Worm (Caenorhabditis elegans): ENCODE results near the gene C15H9.5.

C15H9.5 gene

DNA sequence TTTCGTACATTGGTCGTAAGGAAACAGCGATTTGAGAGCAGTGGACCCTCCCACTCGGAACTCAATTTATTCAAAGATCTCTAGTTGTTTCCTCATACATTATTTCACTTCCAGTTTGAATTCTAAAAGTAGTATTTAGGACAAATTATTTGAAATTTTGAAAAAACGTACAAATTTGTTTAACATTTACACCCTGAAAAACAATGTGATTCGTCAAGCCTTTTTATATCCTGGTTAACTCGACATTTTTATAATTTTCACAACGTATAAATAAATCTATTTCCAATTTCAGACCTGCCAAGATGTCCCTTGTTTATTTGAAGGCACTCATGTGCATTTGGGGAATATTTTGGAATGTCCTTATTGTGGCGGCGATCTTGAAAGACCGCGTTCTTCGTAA is 22.4 kb downstream of the C15H9.5 start, which contains the start of gene C15H9.3:
Gene C15H9.3, plus strand, starts transcription at position 301 of the 400 bp plus-strand sequence.
- TF ChIP-seq nhr-23 (tag; optimal IDR thresholded peaks at IDR 0.05): no peak
- TF ChIP-seq ama-1 (optimal IDR thresholded peaks at IDR 0.05): no peak
- TF ChIP-seq ztf-1 (GFP tag; conservative IDR thresholded peaks at IDR 0.05): no peak
- no peak for TF ChIP-seq F13H6.1 (tag; optimal IDR thresholded peaks at IDR 0.05)
- no peak for TF ChIP-seq dmd-4 (tag; optimal IDR thresholded peaks at IDR 0.05)
- TF ChIP-seq gmeb-1 (tag; optimal IDR thresholded peaks at IDR 0.05): no peak
- TF ChIP-seq fos-1 (tag; optimal IDR thresholded peaks at IDR 0.05): no peak
- no peak for TF ChIP-seq zag-1 (tag; optimal IDR thresholded peaks at IDR 0.05)
- no peak for TF ChIP-seq unc-39 (tag; optimal IDR thresholded peaks at IDR 0.05)
- TF ChIP-seq sma-9 (GFP tag; optimal IDR thresholded peaks at IDR 0.05): no peak
- TF ChIP-seq sma-9 (tag; optimal IDR thresholded peaks at IDR 0.05): no peak
- no peak for TF ChIP-seq lin-39 (tag; optimal IDR thresholded peaks at IDR 0.05)
- TF ChIP-seq elt-3 (tag; optimal IDR thresholded peaks at IDR 0.05): no peak

DNA sequence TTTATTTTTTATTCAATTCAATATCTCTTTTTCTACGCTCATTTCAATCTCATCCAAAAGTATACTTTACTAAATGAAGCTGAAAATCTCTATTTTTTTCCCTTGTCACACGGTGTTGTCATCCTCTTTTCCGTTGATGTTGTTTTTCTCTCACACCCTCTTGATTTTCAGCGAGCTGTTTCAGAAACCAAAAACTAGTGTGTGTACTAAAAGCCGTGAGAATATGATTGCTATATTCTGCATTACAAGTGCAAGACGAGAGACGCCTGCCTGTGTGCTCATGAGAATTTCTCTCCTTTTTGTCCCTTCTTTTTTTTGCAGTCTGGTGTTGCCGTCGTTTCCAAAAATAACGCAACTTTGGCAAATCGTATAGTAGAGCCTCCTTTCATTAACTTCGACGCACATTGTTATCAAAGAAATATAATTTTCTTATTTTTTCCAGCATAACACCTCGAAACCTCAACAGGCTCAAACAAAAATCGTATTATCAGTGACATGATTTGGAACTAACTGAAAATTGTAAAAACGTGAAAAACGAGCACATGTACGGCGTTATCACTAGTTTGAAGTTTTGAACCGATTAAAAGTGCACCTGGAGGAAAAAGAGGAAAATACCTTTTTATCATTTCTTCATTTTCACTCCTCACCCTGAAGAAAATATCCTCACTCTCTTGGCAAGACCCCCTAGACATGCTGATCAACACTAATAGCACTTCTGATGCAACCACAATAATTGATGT is 25.2 kb downstream of the C15H9.5 start, which contains the start of gene C15H9.2:
Gene C15H9.2, plus strand, starts transcription at position 441 of the 740 bp plus-strand sequence.
- peak; percentile 50 for TF ChIP-seq unc-55 (GFP tag; optimal IDR thresholded peaks at IDR 0.05)
- no peak for TF ChIP-seq mdl-1 (tag; optimal IDR thresholded peaks at IDR 0.05)
- TF ChIP-seq fos-1 (tag; optimal IDR thresholded peaks at IDR 0.05): peak; percentile 64
- TF ChIP-seq sma-9 (GFP tag; optimal IDR thresholded peaks at IDR 0.05): peak; percentile 42
- TF ChIP-seq sma-9 (tag; optimal IDR thresholded peaks at IDR 0.05): no peak

DNA sequence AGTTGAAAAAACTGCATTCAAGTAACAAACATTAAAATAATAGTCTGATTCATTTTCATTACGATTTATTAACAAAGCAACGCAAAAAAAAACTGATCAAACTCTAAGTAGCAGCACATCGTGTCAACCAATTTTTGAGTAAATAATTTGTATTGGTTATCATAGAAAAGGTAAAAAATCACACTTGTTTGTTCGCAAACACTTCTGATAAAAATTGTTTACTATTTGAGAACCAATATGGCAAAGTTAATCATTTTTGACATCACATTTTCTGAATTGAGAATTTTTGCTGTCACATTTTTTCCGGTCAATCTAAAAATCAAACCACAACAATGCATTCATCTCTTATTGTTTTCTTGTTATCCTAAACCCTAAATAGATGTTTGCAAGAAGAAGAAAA is 28.2 kb downstream of the C15H9.5 start:
- TF ChIP-seq ama-1 (optimal IDR thresholded peaks at IDR 0.05) (no peak), unc-55 (GFP tag; optimal IDR thresholded peaks at IDR 0.05) (no peak), crh-2 (tag; optimal IDR thresholded peaks at IDR 0.05) (no peak), lin-13 (GFP tag; optimal IDR thresholded peaks at IDR 0.05) (no peak), nhr-77 (tag; optimal IDR thresholded peaks at IDR 0.05) (no peak), elt-1 (tag; optimal IDR thresholded peaks at IDR 0.05) (no peak), lin-11 (tag; optimal IDR thresholded peaks at IDR 0.05) (no peak), mdl-1 (tag; optimal IDR thresholded peaks at IDR 0.05) (no peak), ceh-82 (tag; optimal IDR thresholded peaks at IDR 0.05) (no peak), unc-39 (tag; optimal IDR thresholded peaks at IDR 0.05) (no peak), alr-1 (tag; optimal IDR thresholded peaks at IDR 0.05) (no peak), unc-62 (GFP tag; optimal IDR thresholded peaks at IDR 0.05) (no peak), mab-5 (tag; optimal IDR thresholded peaks at IDR 0.05) (no peak), fos-1 (tag; optimal IDR thresholded peaks at IDR 0.05) (no peak), Y55F3AM.14 (GFP tag; optimal IDR thresholded peaks at IDR 0.05) (no peak), lin-39 (tag; optimal IDR thresholded peaks at IDR 0.05) (no peak)

DNA sequence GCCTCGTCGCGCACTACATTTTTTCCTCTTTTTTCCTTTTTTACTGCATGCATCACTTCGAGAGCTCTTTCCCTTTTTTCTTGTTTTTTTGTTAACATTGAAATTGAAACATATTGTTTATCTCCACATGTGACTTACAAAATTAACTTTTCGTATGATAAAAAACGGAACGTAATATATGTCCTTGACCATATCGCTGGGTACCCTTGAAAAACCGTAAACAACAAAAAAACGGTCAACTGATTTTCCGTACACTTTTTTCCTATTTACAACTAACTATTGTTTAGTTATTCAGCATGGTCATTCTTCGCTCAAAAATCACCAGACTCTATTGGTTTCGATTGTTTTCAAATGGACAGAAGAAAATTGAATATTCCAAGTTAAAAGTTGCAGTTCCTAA is 28.9 kb downstream of the C15H9.5 start, which contains the start of gene nnt-1:
Gene nnt-1, plus strand, starts transcription at position 286 of the 400 bp plus-strand sequence.
- no peak for TF ChIP-seq egl-27 (tag; optimal IDR thresholded peaks at IDR 0.05)
- no peak for TF ChIP-seq nhr-237 (tag; optimal IDR thresholded peaks at IDR 0.05)
- TF ChIP-seq unc-62 (GFP tag; optimal IDR thresholded peaks at IDR 0.05): no peak
- no peak for TF ChIP-seq nhr-77 (tag; optimal IDR thresholded peaks at IDR 0.05)
- no peak for TF ChIP-seq nhr-10 (tag; optimal IDR thresholded peaks at IDR 0.05)
- no peak for TF ChIP-seq nhr-6 (tag; optimal IDR thresholded peaks at IDR 0.05)
- no peak for TF ChIP-seq nhr-12 (tag; optimal IDR thresholded peaks at IDR 0.05)
- TF ChIP-seq fos-1 (tag; optimal IDR thresholded peaks at IDR 0.05): no peak
- peak; percentile 7 for TF ChIP-seq nhr-129 (tag; optimal IDR thresholded peaks at IDR 0.05)
- peak; percentile 12 for TF ChIP-seq sma-9 (GFP tag; optimal IDR thresholded peaks at IDR 0.05)
- TF ChIP-seq sma-9 (tag; optimal IDR thresholded peaks at IDR 0.05): no peak
- peak; percentile 42 for TF ChIP-seq C34F6.9 (tag; optimal IDR thresholded peaks at IDR 0.05)
- no peak for TF ChIP-seq sem-4 (tag; optimal IDR thresholded peaks at IDR 0.05)
- no peak for TF ChIP-seq ZK546.5 (tag; optimal IDR thresholded peaks at IDR 0.05)
- no peak for TF ChIP-seq ceh-82 (tag; optimal IDR thresholded peaks at IDR 0.05)

DNA sequence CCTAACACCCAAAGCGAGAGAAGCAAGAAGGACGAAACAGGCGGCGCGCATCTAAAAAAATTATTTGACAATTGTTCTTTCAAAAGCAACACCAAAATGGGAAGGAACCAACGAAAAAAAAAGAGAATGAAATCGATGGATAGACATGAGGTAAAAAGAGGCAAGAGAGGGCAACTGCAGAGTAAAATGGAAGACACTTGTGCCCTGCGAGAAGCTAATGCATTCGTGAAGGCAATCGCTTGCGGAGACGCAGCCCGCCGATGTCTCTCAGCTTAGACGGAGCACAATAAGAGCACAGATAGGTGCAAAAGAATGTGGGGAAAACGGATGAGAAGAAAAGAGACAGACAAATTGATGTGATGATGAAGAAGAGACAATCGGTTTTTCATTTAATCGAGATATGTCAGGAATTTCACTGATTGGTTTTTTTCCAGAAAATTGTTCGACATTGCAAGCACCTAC is 35.2 kb downstream of the C15H9.5 start, which contains the start of gene C15H9.9:
Gene C15H9.9, minus strand, starts transcription at position 51 of the 462 bp plus-strand sequence.
- TF ChIP-seq lin-39 (tag; optimal IDR thresholded peaks at IDR 0.05): no peak
- no peak for TF ChIP-seq nhr-77 (tag; optimal IDR thresholded peaks at IDR 0.05)
- TF ChIP-seq aly-2 (tag; optimal IDR thresholded peaks at IDR 0.05): no peak
- peak; percentile 47 for TF ChIP-seq C34F6.9 (tag; optimal IDR thresholded peaks at IDR 0.05)
- TF ChIP-seq mbf-1 (tag; optimal IDR thresholded peaks at IDR 0.05): no peak
- no peak for TF ChIP-seq ceh-16 (tag; optimal IDR thresholded peaks at IDR 0.05)
- TF ChIP-seq F13H6.1 (tag; optimal IDR thresholded peaks at IDR 0.05): peak; percentile 25
- TF ChIP-seq nhr-129 (tag; optimal IDR thresholded peaks at IDR 0.05): peak; percentile 58
- TF ChIP-seq gmeb-1 (tag; optimal IDR thresholded peaks at IDR 0.05): no peak
- TF ChIP-seq nhr-237 (tag; optimal IDR thresholded peaks at IDR 0.05): no peak
- TF ChIP-seq lsy-2 (tag; optimal IDR thresholded peaks at IDR 0.05): peak in 1 of 2 experiments; percentile 29
- TF ChIP-seq lin-11 (tag; optimal IDR thresholded peaks at IDR 0.05): no peak
- TF ChIP-seq sma-9 (GFP tag; optimal IDR thresholded peaks at IDR 0.05): peak; percentile 24
- TF ChIP-seq sma-9 (tag; optimal IDR thresholded peaks at IDR 0.05): no peak
- peak; percentile 22 for TF ChIP-seq unc-55 (GFP tag; optimal IDR thresholded peaks at IDR 0.05)
- no peak for TF ChIP-seq egl-27 (tag; optimal IDR thresholded peaks at IDR 0.05)
- TF ChIP-seq nhr-12 (tag; optimal IDR thresholded peaks at IDR 0.05): no peak
- TF ChIP-seq ama-1 (optimal IDR thresholded peaks at IDR 0.05): no peak
- TF ChIP-seq crh-2 (tag; optimal IDR thresholded peaks at IDR 0.05): no peak
- no peak for TF ChIP-seq lin-13 (GFP tag; optimal IDR thresholded peaks at IDR 0.05)
- TF ChIP-seq nhr-11 (tag; optimal IDR thresholded peaks at IDR 0.05): no peak
- no peak for TF ChIP-seq snpc-4 (tag; optimal IDR thresholded peaks at IDR 0.05)
- no peak for TF ChIP-seq dmd-4 (tag; optimal IDR thresholded peaks at IDR 0.05)
- no peak for TF ChIP-seq ceh-82 (tag; optimal IDR thresholded peaks at IDR 0.05)
- TF ChIP-seq nhr-23 (tag; optimal IDR thresholded peaks at IDR 0.05): no peak
- TF ChIP-seq sem-4 (tag; optimal IDR thresholded peaks at IDR 0.05): peak; percentile 17
- TF ChIP-seq alr-1 (tag; optimal IDR thresholded peaks at IDR 0.05): no peak
- no peak for TF ChIP-seq nhr-6 (tag; optimal IDR thresholded peaks at IDR 0.05)
- no peak for TF ChIP-seq unc-62 (GFP tag; optimal IDR thresholded peaks at IDR 0.05)
